Fruit fly (Drosophila melanogaster) whole organism, adult: ENCODE measurements around the gene ATP6AP2.

ENCODE experiments used
- CG12768 ChIP-seq: fragments of 200-800 bp; sonication (Bioruptor generic); optimal IDR thresholded peaks from 2 replicates; lab custom pipeline; 2017; ENCODE audit warnings: missing biosample characterization, missing genetic modification characterization, mild to moderate bottlenecking, moderate library complexity, missing genetic modification reagents
- CG1620 ChIP-seq: fragments of 200-800 bp; sonication (Bioruptor generic); optimal IDR thresholded peaks from 2 replicates; lab custom pipeline; 2016; ENCODE audit warnings: missing biosample characterization, missing genetic modification characterization
- CG5204 ChIP-seq: fragments of 200-800 bp; sonication (Bioruptor generic); optimal IDR thresholded peaks from 2 replicates; lab custom pipeline; 2016; ENCODE audit warnings: missing biosample characterization, missing genetic modification characterization
- CG7045 ChIP-seq: fragments of 200-800 bp; sonication (Bioruptor generic); optimal IDR thresholded peaks from 2 replicates; lab custom pipeline; 2017; ENCODE audit warnings: missing biosample characterization, mild to moderate bottlenecking, missing genetic modification characterization
- Crg-1 ChIP-seq: fragments of 200-800 bp; sonication (Bioruptor generic); optimal IDR thresholded peaks from 2 replicates; lab custom pipeline; 2016; ENCODE audit warnings: missing biosample characterization, missing genetic modification characterization
- Mnt ChIP-seq: fragments of 200-800 bp; sonication (Bioruptor generic); optimal IDR thresholded peaks from 2 replicates; lab custom pipeline; 2016; ENCODE audit warnings: missing biosample characterization, mild to moderate bottlenecking, missing genetic modification characterization
- bab1 ChIP-seq: fragments of 200-800 bp; sonication (Bioruptor generic); optimal IDR thresholded peaks from 3 replicates; lab custom pipeline; 2019; ENCODE audit warnings: missing biosample characterization, mild to moderate bottlenecking, missing genetic modification characterization, moderate library complexity
- cic ChIP-seq: fragments of 200-800 bp; sonication (Bioruptor generic); optimal IDR thresholded peaks from 2 replicates; lab custom pipeline; 2017; ENCODE audit warnings: missing biosample characterization, mild to moderate bottlenecking, missing genetic modification characterization, moderate library complexity
- cnc ChIP-seq, 2 experiments: fragments of >200 bp; optimal IDR thresholded peaks; 2 replicates each; lab custom pipeline; 2017
- tj ChIP-seq: fragments of 200-800 bp; sonication (Bioruptor generic); optimal IDR thresholded peaks from 3 replicates; lab custom pipeline; 2017; ENCODE audit warnings: missing biosample characterization, mild to moderate bottlenecking, missing genetic modification characterization, moderate library complexity

ATP6AP2 gene

DNA sequence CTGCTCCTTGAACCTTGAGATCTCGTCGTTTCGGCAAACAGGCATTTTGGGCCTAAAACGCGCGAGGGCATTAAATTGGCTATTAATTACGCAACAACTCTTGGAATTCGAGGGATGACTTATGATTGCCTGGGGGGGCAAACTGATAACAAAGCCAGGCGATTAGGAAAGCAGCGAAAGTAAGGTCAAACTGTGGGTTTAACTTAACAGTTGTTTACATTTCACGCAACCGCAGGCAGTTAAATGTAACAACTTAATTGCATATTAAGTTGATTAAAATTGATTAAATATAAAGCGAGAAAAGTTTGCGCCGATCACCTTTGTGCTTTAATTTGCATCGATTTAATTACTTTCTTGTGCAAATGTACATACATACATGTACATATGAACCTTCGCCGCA is 27.3 kb downstream of the ATP6AP2 start:
- TF ChIP-seq CG12768 (GFP tag; lab: Kevin White, UChicago) (no peak), bab1 (GFP tag; lab: Kevin White, UChicago) (no peak), cnc (optimal IDR thresholded peaks at IDR 0.05; lab: Kevin White, UChicago) (no peak), tj (GFP tag; lab: Kevin White, UChicago) (no peak), Crg-1 (GFP tag; lab: Kevin White, UChicago) (no peak)

DNA sequence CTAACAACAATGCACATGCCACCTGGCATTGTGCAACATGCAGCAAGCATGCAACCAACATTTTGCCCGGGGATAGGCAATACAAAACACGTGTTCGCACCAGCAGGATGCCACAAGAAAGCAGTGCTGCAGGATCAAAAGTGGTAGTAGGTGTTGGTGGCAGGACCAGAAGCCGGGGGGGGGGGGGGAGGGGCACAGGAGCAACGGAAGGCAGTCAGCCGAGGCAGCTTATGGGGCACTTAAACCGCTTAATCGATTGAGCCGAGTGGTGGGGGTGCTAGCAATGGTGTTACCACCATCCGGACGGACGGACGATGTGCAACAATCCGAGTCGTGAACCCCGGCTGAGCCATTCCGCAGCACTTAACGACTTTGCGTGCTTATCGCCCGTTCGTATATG is 36.7 kb downstream of the ATP6AP2 start:
- TF ChIP-seq CG1620 (GFP tag; lab: Kevin White, UChicago) (no peak), CG5204 (GFP tag; lab: Kevin White, UChicago) (no peak), cic (GFP tag; lab: Kevin White, UChicago) (no peak), Mnt (GFP tag; lab: Kevin White, UChicago) (no peak), CG7045 (GFP tag; lab: Kevin White, UChicago) (no peak), bab1 (GFP tag; lab: Kevin White, UChicago) (no peak)
